Fruit fly (Drosophila melanogaster): ENCODE data around the gene CG17776.

CG17776 gene

dm6 chrX:2134965-2135758, 49.4 kb upstream of the CG17776 start (continued):
- TF ChIP-seq ewg (GFP tag; optimal IDR thresholded peaks at IDR 0.05) (peak; percentile 68), so (GFP tag; IDR thresholded peaks at IDR 0.05) (peak; percentile 80), salm (tag; optimal IDR thresholded peaks at IDR 0.05) (peak; percentile 88), CG14860 (GFP tag; IDR thresholded peaks at IDR 0.05; ENCODE audit: partially characterized antibody) (no peak), psq (GFP tag; optimal IDR thresholded peaks at IDR 0.05) (peak; percentile 56), CG1647 (GFP tag; optimal IDR thresholded peaks at IDR 0.05) (peak; percentile 54), CG2712 (tag; optimal IDR thresholded peaks at IDR 0.05) (peak; percentile 93), en (GFP tag; optimal IDR thresholded peaks at IDR 0.05) (peak; percentile 71), CrebB (tag; optimal IDR thresholded peaks at IDR 0.05) (peak; percentile 85), ranshi (GFP tag; IDR thresholded peaks at IDR 0.05) (peak; percentile 81), CG33213 (GFP tag; optimal IDR thresholded peaks at IDR 0.05) (peak; percentile 74), row (GFP tag; IDR thresholded peaks at IDR 0.05) (peak; percentile 94), CG4360 (GFP tag; IDR thresholded peaks at IDR 0.05) (peak; percentile 85), Hey (tag; optimal IDR thresholded peaks at IDR 0.05) (peak; percentile 19), cato (GFP tag; optimal IDR thresholded peaks at IDR 0.05; ENCODE audit: borderline replicate concordance) (peak; percentile 67), CG17912 (GFP tag; optimal IDR thresholded peaks at IDR 0.05) (peak; percentile 42), da (GFP tag; optimal IDR thresholded peaks at IDR 0.05) (peak; percentile 53), CG31224 (GFP tag; IDR thresholded peaks at IDR 0.05) (peak; percentile 53), H2.0 (GFP tag; IDR thresholded peaks at IDR 0.05) (peak; percentile 73), pb (GFP tag; optimal IDR thresholded peaks at IDR 0.05) (peak; percentile 54), Awh (GFP tag; IDR thresholded peaks at IDR 0.05) (peak; percentile 71; the same call in 1 of the 2 replicates), CG17802 (tag; optimal IDR thresholded peaks at IDR 0.05) (peak; percentile 66), CG2129 (GFP tag; IDR thresholded peaks at IDR 0.05; ENCODE audit: partially characterized antibody) (no peak), nerfin-2 (GFP tag; IDR thresholded peaks at IDR 0.05; ENCODE audit: partially characterized antibody) (no peak), CG7372 (GFP tag; IDR thresholded peaks at IDR 0.05) (peak; percentile 86), sd (tag; optimal IDR thresholded peaks at IDR 0.05) (peak; percentile 67), CG7839 (tag; optimal IDR thresholded peaks at IDR 0.05) (peak; percentile 93), hth (optimal IDR thresholded peaks at IDR 0.05) (peak; percentile 41), CG12071 (GFP tag; optimal IDR thresholded peaks at IDR 0.05) (peak; percentile 84), Jarid2 (GFP tag; optimal IDR thresholded peaks at IDR 0.05) (peak; percentile 63), mld (GFP tag; IDR thresholded peaks at IDR 0.05; ENCODE audit: partially characterized antibody) (no peak), chn (GFP tag; optimal IDR thresholded peaks at IDR 0.05) (peak; percentile 83), Dip3 (GFP tag; optimal IDR thresholded peaks at IDR 0.05) (peak; percentile 82), CG1832 (GFP tag; optimal IDR thresholded peaks at IDR 0.05) (peak; percentile 49), Hr3 (GFP tag; optimal IDR thresholded peaks at IDR 0.05) (peak; percentile 76), CG10654 (GFP tag; optimal IDR thresholded peaks at IDR 0.05) (peak; percentile 76), CG9932 (GFP tag; IDR thresholded peaks at IDR 0.05) (peak; percentile 79), CG6683 (GFP tag; optimal IDR thresholded peaks at IDR 0.05) (peak; percentile 78), Scr (GFP tag; IDR thresholded peaks at IDR 0.05; ENCODE audit: partially characterized antibody) (0 out of 2 replicates have a peak, but pooled peaks have one; percentile 16), chinmo (GFP tag; IDR thresholded peaks at IDR 0.05; ENCODE audit: partially characterized antibody) (peak; percentile 85; the same call in 3 of the 4 replicates), zen2 (GFP tag; IDR thresholded peaks at IDR 0.05; ENCODE audit: partially characterized antibody) (no peak), CG12659 (GFP tag; optimal IDR thresholded peaks at IDR 0.05) (peak; percentile 93), CG11247 (GFP tag; IDR thresholded peaks at IDR 0.05) (peak; percentile 78), chm (GFP tag; IDR thresholded peaks at IDR 0.05) (peak; percentile 67), CG15514 (GFP tag; optimal IDR thresholded peaks at IDR 0.05) (peak; percentile 84), Neu2 (GFP tag; optimal IDR thresholded peaks at IDR 0.05; ENCODE audit: borderline replicate concordance) (peak; percentile 44), BtbVII (GFP tag; optimal IDR thresholded peaks at IDR 0.05) (peak; percentile 93), HLH3B (GFP tag; IDR thresholded peaks at IDR 0.05) (peak; percentile 88)
